Fruit fly (Drosophila melanogaster) whole organism, embryonic: ENCODE data around the gene CG13239.

ENCODE experiments used
- Atf6 ChIP-seq: fragments of 200-800 bp; sonication (Bioruptor generic); IDR thresholded peaks from 2 replicates; pipeline ENCODE4 v1.3.6; 2022; ENCODE audit warnings: missing biosample characterization, missing genetic modification characterization
- B-H1 ChIP-seq: fragments of 200-800 bp; sonication (Bioruptor generic); IDR thresholded peaks from 3 replicates; pipeline ENCODE4 v1.3.6; 2022; ENCODE audit warnings: missing biosample characterization, missing genetic modification characterization
- Bgb ChIP-seq: fragments of 200-800 bp; sonication (Bioruptor generic); IDR thresholded peaks from 2 replicates; pipeline ENCODE4 v1.3.6; 2022; ENCODE audit warnings: missing biosample characterization, missing genetic modification characterization; ENCODE audit not compliant: partially characterized antibody
- CG10654 ChIP-seq: fragments of 200-800 bp; sonication (Bioruptor generic); optimal IDR thresholded peaks from 2 replicates; lab custom pipeline; 2016; ENCODE audit warnings: missing biosample characterization, missing genetic modification characterization
- CG11456 ChIP-seq: fragments of 200-800 bp; sonication (Bioruptor generic); IDR thresholded peaks from 3 replicates; pipeline ENCODE4 v1.3.6; 2022; ENCODE audit warnings: missing biosample characterization, missing genetic modification characterization
- CG12071 ChIP-seq: fragments of 200-800 bp; sonication (Bioruptor generic); optimal IDR thresholded peaks from 3 replicates; lab custom pipeline; 2018; ENCODE audit warnings: missing biosample characterization, mild to moderate bottlenecking, missing genetic modification characterization
- CG12391 ChIP-seq: fragments of 200-800 bp; sonication (Bioruptor generic); optimal IDR thresholded peaks from 3 replicates; lab custom pipeline; 2018; ENCODE audit warnings: missing biosample characterization, mild to moderate bottlenecking, missing genetic modification characterization, moderate library complexity
- CG12769 ChIP-seq: fragments of 200-800 bp; sonication (Bioruptor generic); optimal IDR thresholded peaks from 2 replicates; lab custom pipeline; 2019; ENCODE audit warnings: missing biosample characterization, mild to moderate bottlenecking, missing genetic modification characterization, moderate library complexity
- CG13624 ChIP-seq: fragments of 200-800 bp; sonication (Bioruptor generic); optimal IDR thresholded peaks from 2 replicates; lab custom pipeline; 2016; ENCODE audit warnings: missing biosample characterization, missing genetic modification characterization
- CG14441 ChIP-seq: fragments of 200-800 bp; sonication (Bioruptor generic); IDR thresholded peaks from 2 replicates; pipeline ENCODE4 v1.3.6; 2022; ENCODE audit warnings: missing biosample characterization, missing genetic modification characterization
- CG15011 ChIP-seq: fragments of 200-800 bp; sonication (Bioruptor generic); optimal IDR thresholded peaks from 3 replicates; lab custom pipeline; 2018; ENCODE audit warnings: missing biosample characterization, mild to moderate bottlenecking, missing genetic modification characterization
- CG16813 ChIP-seq: fragments of 200-800 bp; sonication (Bioruptor generic); IDR thresholded peaks from 3 replicates; pipeline ENCODE4 v1.3.6; 2022; ENCODE audit warnings: missing biosample characterization, missing genetic modification characterization; ENCODE audit not compliant: partially characterized antibody
- CG16863 ChIP-seq: fragments of 200-800 bp; sonication (Bioruptor generic); optimal IDR thresholded peaks from 3 replicates; lab custom pipeline; 2016; ENCODE audit warnings: missing biosample characterization, missing genetic modification characterization
- CG17912 ChIP-seq: fragments of 200-800 bp; sonication (Bioruptor generic); optimal IDR thresholded peaks from 2 replicates; lab custom pipeline; 2018; ENCODE audit warnings: missing biosample characterization, mild to moderate bottlenecking, missing genetic modification characterization
- CG2678 ChIP-seq: fragments of 200-800 bp; sonication (Bioruptor generic); optimal IDR thresholded peaks from 3 replicates; lab custom pipeline; 2019; ENCODE audit warnings: missing biosample characterization, mild to moderate bottlenecking, missing genetic modification characterization, moderate library complexity
- CG32532 ChIP-seq: fragments of 200-800 bp; sonication (Bioruptor generic); IDR thresholded peaks from 2 replicates; pipeline ENCODE4 v1.3.6; 2022; ENCODE audit warnings: missing biosample characterization, missing genetic modification characterization
- CG34224 ChIP-seq: fragments of 200-800 bp; sonication (Bioruptor generic); IDR thresholded peaks from 3 replicates; pipeline ENCODE4 v1.3.6; 2022; ENCODE audit warnings: missing biosample characterization, missing genetic modification characterization; ENCODE audit not compliant: partially characterized antibody
- CG3726 ChIP-seq: fragments of 200-800 bp; sonication (Bioruptor generic); IDR thresholded peaks from 3 replicates; pipeline ENCODE4, ENCODE4 v1.3.6; 2022; ENCODE audit warnings: missing biosample characterization, missing genetic modification characterization
- CG3838 ChIP-seq: fragments of 200-800 bp; sonication (Bioruptor generic); optimal IDR thresholded peaks from 3 replicates; lab custom pipeline; 2016; ENCODE audit warnings: missing biosample characterization, missing genetic modification characterization
- CG43689 ChIP-seq: fragments of 200-800 bp; sonication (Bioruptor generic); IDR thresholded peaks from 2 replicates; pipeline ENCODE4 v1.3.6; 2022; ENCODE audit warnings: missing biosample characterization, missing genetic modification characterization
- CG4617 ChIP-seq: fragments of 200-800 bp; sonication (Bioruptor generic); optimal IDR thresholded peaks from 3 replicates; lab custom pipeline; 2016; ENCODE audit warnings: missing biosample characterization, missing genetic modification characterization, borderline replicate concordance
- CG6272 ChIP-seq: fragments of 200-800 bp; sonication (Bioruptor generic); IDR thresholded peaks from 2 replicates; pipeline ENCODE4 v1.3.6; 2022; ENCODE audit warnings: missing biosample characterization, missing genetic modification characterization
- D ChIP-seq, 2 experiments: fragments of 200-800 bp in 1 of 2; fragments of >200 bp in 1 of 2; sonication (Bioruptor generic) in 1 of 2; optimal IDR thresholded peaks; 2 replicates in 1 of 2; 3 replicates in 1 of 2; lab custom pipeline; 2017; ENCODE audit warnings: mild to moderate bottlenecking in 1 of 2, missing biosample characterization in 1 of 2, missing genetic modification characterization in 1 of 2, missing genetic modification reagents in 1 of 2
- E2f2 ChIP-seq: fragments of 200-800 bp; sonication (Bioruptor generic); IDR thresholded peaks from 2 replicates; pipeline ENCODE4 v1.3.6; 2022; ENCODE audit warnings: missing biosample characterization, missing genetic modification characterization
- Eip74EF ChIP-seq, 2 experiments: fragments of 200-800 bp in 1 of 2; fragments of >200 bp in 1 of 2; sonication (Bioruptor generic) in 1 of 2; optimal IDR thresholded peaks; 2 replicates each; lab custom pipeline; 2017 to 2019; ENCODE audit warnings: missing biosample characterization in 2 of 2, missing genetic modification characterization in 2 of 2, mild to moderate bottlenecking in 1 of 2, moderate library complexity in 1 of 2
- Ets65A ChIP-seq: fragments of 200-800 bp; sonication (Bioruptor generic); peaks from one replicate; lab custom pipeline; 2016; ENCODE audit warnings: missing biosample characterization, missing genetic modification characterization
- Gug ChIP-seq: fragments of 200-800 bp; sonication (Bioruptor generic); IDR thresholded peaks from 4 replicates; pipeline ENCODE4 v1.3.6; 2022; ENCODE audit warnings: missing biosample characterization, missing genetic modification characterization
- H15 ChIP-seq: fragments of 200-800 bp; sonication (Bioruptor generic); IDR thresholded peaks from 3 replicates; pipeline ENCODE4 v1.3.6; 2022; ENCODE audit warnings: missing biosample characterization, missing genetic modification characterization
- Mrtf ChIP-seq: fragments of 200-800 bp; sonication (Bioruptor generic); IDR thresholded peaks from 3 replicates; pipeline ENCODE4 v1.3.6; 2022; ENCODE audit warnings: missing biosample characterization, missing genetic modification characterization
- NFAT ChIP-seq: fragments of 200-800 bp; sonication (Bioruptor generic); IDR thresholded peaks from 2 replicates; pipeline ENCODE4 v1.3.6; 2022; ENCODE audit warnings: missing biosample characterization, missing genetic modification characterization
- Pdp1 ChIP-seq, 2 experiments: fragments of 200-800 bp; sonication (Bioruptor generic); optimal IDR thresholded peaks; 3 replicates each; lab custom pipeline; 2016; ENCODE audit warnings: missing biosample characterization in 2 of 2, missing genetic modification characterization in 2 of 2, mild to moderate bottlenecking in 1 of 2, moderate library complexity in 1 of 2
- Sox100B ChIP-seq: fragments of 200-800 bp; sonication (Bioruptor generic); optimal IDR thresholded peaks from 3 replicates; lab custom pipeline; 2018; ENCODE audit warnings: missing biosample characterization, mild to moderate bottlenecking, missing genetic modification characterization
- YL-1 ChIP-seq: fragments of 200-800 bp; sonication (Bioruptor generic); optimal IDR thresholded peaks from 3 replicates; lab custom pipeline; 2017; ENCODE audit warnings: missing biosample characterization, mild to moderate bottlenecking, missing genetic modification characterization
- ato ChIP-seq: fragments of 200-800 bp; sonication (Bioruptor generic); IDR thresholded peaks from 2 replicates; pipeline ENCODE4 v1.3.6; 2022; ENCODE audit warnings: missing biosample characterization, missing genetic modification characterization; ENCODE audit not compliant: partially characterized antibody
- bigmax ChIP-seq: fragments of 200-800 bp; sonication (Bioruptor generic); optimal IDR thresholded peaks from 2 replicates; lab custom pipeline; 2018; ENCODE audit warnings: missing biosample characterization, mild to moderate bottlenecking, missing genetic modification characterization
- cg ChIP-seq: fragments of 200-800 bp; sonication (Bioruptor generic); optimal IDR thresholded peaks from 3 replicates; lab custom pipeline; 2019; ENCODE audit warnings: missing biosample characterization, mild to moderate bottlenecking, missing genetic modification characterization, moderate library complexity
- da ChIP-seq: fragments of 200-800 bp; sonication (Bioruptor generic); optimal IDR thresholded peaks from 2 replicates; lab custom pipeline; 2016; ENCODE audit warnings: missing biosample characterization, missing genetic modification characterization
- dm ChIP-seq: fragments of 200-800 bp; sonication (Bioruptor generic); optimal IDR thresholded peaks from 3 replicates; lab custom pipeline; 2016; ENCODE audit warnings: missing biosample characterization, missing genetic modification characterization
- dysf ChIP-seq: fragments of 200-800 bp; sonication (Bioruptor generic); IDR thresholded peaks from 3 replicates; pipeline ENCODE4 v1.3.6; 2022; ENCODE audit warnings: missing biosample characterization, missing genetic modification characterization
- fd3F ChIP-seq: fragments of 200-800 bp; sonication (Bioruptor generic); optimal IDR thresholded peaks from 2 replicates; lab custom pipeline; 2018; ENCODE audit warnings: missing biosample characterization, mild to moderate bottlenecking, missing genetic modification characterization, moderate library complexity
- kah ChIP-seq: fragments of 200-800 bp; sonication (Bioruptor generic); optimal IDR thresholded peaks from 2 replicates; lab custom pipeline; 2018; ENCODE audit warnings: missing biosample characterization, mild to moderate bottlenecking, missing genetic modification characterization
- knrl ChIP-seq: fragments of 200-800 bp; sonication (Bioruptor generic); IDR thresholded peaks from 3 replicates; pipeline ENCODE4 v1.3.6; 2022; ENCODE audit warnings: missing biosample characterization, missing genetic modification characterization; ENCODE audit not compliant: partially characterized antibody
- mirr ChIP-seq: fragments of 200-800 bp; sonication (Bioruptor generic); optimal IDR thresholded peaks from 3 replicates; lab custom pipeline; 2018; ENCODE audit warnings: missing biosample characterization, mild to moderate bottlenecking, missing genetic modification characterization
- p53 ChIP-seq: fragments of 200-800 bp; sonication (Bioruptor generic); optimal IDR thresholded peaks from 2 replicates; lab custom pipeline; 2016; ENCODE audit warnings: missing biosample characterization, missing genetic modification characterization
- sens-2 ChIP-seq: fragments of 200-800 bp; sonication (Bioruptor generic); IDR thresholded peaks from 2 replicates; pipeline ENCODE4 v1.3.6; 2022; ENCODE audit warnings: missing biosample characterization, missing genetic modification characterization
- so ChIP-seq: fragments of 200-800 bp; sonication (Bioruptor generic); IDR thresholded peaks from 3 replicates; pipeline ENCODE4 v1.3.6; 2022; ENCODE audit warnings: missing biosample characterization, missing genetic modification characterization
- tin ChIP-seq: fragments of 200-800 bp; sonication (Bioruptor generic); optimal IDR thresholded peaks from 3 replicates; lab custom pipeline; 2016; ENCODE audit warnings: missing biosample characterization, missing genetic modification characterization
- toy ChIP-seq: fragments of 200-800 bp; sonication (Bioruptor generic); IDR thresholded peaks from 2 replicates; pipeline ENCODE4 v1.3.6; 2022; ENCODE audit warnings: missing biosample characterization, missing genetic modification characterization
- zen ChIP-seq: fragments of 200-800 bp; sonication (Bioruptor generic); optimal IDR thresholded peaks from 3 replicates; lab custom pipeline; 2018; ENCODE audit warnings: missing biosample characterization, mild to moderate bottlenecking, missing genetic modification characterization, moderate library complexity
- zfh1 ChIP-seq: fragments of 200-800 bp; sonication (Bioruptor generic); IDR thresholded peaks from 3 replicates; pipeline ENCODE4 v1.3.6; 2022; ENCODE audit warnings: missing biosample characterization, missing genetic modification characterization

CG13239 gene

DNA sequence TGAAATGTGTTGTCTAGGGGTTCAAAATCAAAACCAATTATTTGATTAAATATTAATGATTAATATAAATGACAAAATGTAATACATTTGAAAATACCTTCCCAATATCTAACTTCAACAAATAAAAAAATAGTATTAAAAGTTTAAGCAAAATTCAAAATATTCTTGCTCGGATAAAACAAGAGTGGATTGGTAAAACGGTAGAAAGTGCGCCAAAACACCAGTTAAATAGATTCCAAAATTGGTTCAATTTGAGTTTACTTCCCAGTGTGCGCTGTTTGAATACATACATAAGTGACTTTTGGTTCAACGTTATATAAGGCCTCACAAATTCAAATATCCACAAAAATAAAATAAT lies 4.5 kb downstream of the CG13239 start (continued):
- TF ChIP-seq ato (no peak), CG14441 (peak; percentile 59), D (optimal IDR thresholded peaks at IDR 0.05; lab: Kevin White, UChicago) (no peak), D (GFP tag; optimal IDR thresholded peaks at IDR 0.05; lab: Kevin White, UChicago) (peak; percentile 29), da (GFP tag; lab: Kevin White, UChicago) (no peak), bigmax (GFP tag; lab: Kevin White, UChicago) (no peak), kah (GFP tag; lab: Kevin White, UChicago) (peak; percentile 30), CG32532 (GFP tag; lab: Robert Waterston, UW) (peak; percentile 69; the same call in 1 of the 2 replicates), CG13624 (GFP tag; lab: Kevin White, UChicago) (no peak), CG43689 (GFP tag; lab: Robert Waterston, UW) (no peak), Sox100B (peak; percentile 78), Gug (GFP tag; lab: Robert Waterston, UW) (peak; percentile 24; the same call in 1 of the 4 replicates), CG12071 (GFP tag; lab: Kevin White, UChicago) (peak; percentile 40), CG12391 (tag; lab: Kevin White, UChicago) (peak; percentile 77), dm (GFP tag; lab: Kevin White, UChicago) (no peak), CG10654 (GFP tag; lab: Kevin White, UChicago) (peak; percentile 43), CG6272 (GFP tag; lab: Robert Waterston, UW) (no peak), CG12769 (tag; lab: Kevin White, UChicago) (no peak), zen (tag; lab: Kevin White, UChicago) (peak; percentile 3), sens-2 (GFP tag; lab: Robert Waterston, UW) (no peak), CG34224 (GFP tag; lab: Robert Waterston, UW) (no peak), Eip74EF (GFP tag; optimal IDR thresholded peaks at IDR 0.05; lab: Kevin White, UChicago) (peak in 1 of 2 experiments; percentile 71), Ets65A (no peak), B-H1 (GFP tag; lab: Robert Waterston, UW) (no peak; the same call in 2 of the 3 replicates), Pdp1 (GFP tag; optimal IDR thresholded peaks at IDR 0.05; lab: Kevin White, UChicago) (peak; percentile 31 to 78), fd3F (GFP tag; lab: Kevin White, UChicago) (peak; percentile 67), NFAT (GFP tag; lab: Robert Waterston, UW) (peak; percentile 19; the same call in 1 of the 2 replicates), CG3838 (peak; percentile 7), CG2678 (tag; lab: Kevin White, UChicago) (peak; percentile 86), CG15011 (peak; percentile 35), CG16863 (peak; percentile 27), mirr (GFP tag; lab: Kevin White, UChicago) (no peak), cg (GFP tag; lab: Kevin White, UChicago) (no peak), CG17912 (no peak), knrl (peak; percentile 30; the same call in 1 of the 3 replicates), H15 (GFP tag; lab: Robert Waterston, UW) (peak; percentile 57; the same call in 1 of the 3 replicates), CG16813 (GFP tag; lab: Robert Waterston, UW) (no peak), Bgb (no peak; the same call in none of the 2 replicates), zfh1 (GFP tag; lab: Robert Waterston, UW) (peak; percentile 48; the same call in 1 of the 3 replicates), so (GFP tag; lab: Robert Waterston, UW) (0 out of 3 replicates have a peak, but pooled peaks have one; percentile 41), Atf6 (GFP tag; lab: Robert Waterston, UW) (peak; percentile 81), CG3726 (GFP tag; lab: Robert Waterston, UW) (no peak), E2f2 (GFP tag; lab: Robert Waterston, UW) (peak; percentile 53; the same call in 1 of the 2 replicates), tin (GFP tag; lab: Kevin White, UChicago) (peak; percentile 31), toy (no peak), CG11456 (no peak), YL-1 (GFP tag; lab: Kevin White, UChicago) (no peak), p53 (GFP tag; lab: Kevin White, UChicago) (no peak), Mrtf (peak; percentile 16; the same call in 1 of the 3 replicates), CG4617 (GFP tag; lab: Kevin White, UChicago) (no peak), dysf (peak; percentile 73)
